Fruit fly (Drosophila melanogaster) whole organism, embryonic: ENCODE measurements around the gene Inx7.

Source experiments
- Aef1 ChIP-seq: fragments of 200-800 bp; sonication (Bioruptor generic); IDR thresholded peaks from 3 replicates; pipeline ENCODE4 v1.3.6; 2022; ENCODE audit warnings: missing biosample characterization, missing genetic modification characterization
- Bgb ChIP-seq: fragments of 200-800 bp; sonication (Bioruptor generic); IDR thresholded peaks from 2 replicates; pipeline ENCODE4 v1.3.6; 2022; ENCODE audit warnings: missing biosample characterization, missing genetic modification characterization; ENCODE audit not compliant: partially characterized antibody
- CG10274 ChIP-seq: fragments of 200-800 bp; sonication (Bioruptor generic); optimal IDR thresholded peaks from 3 replicates; lab custom pipeline; 2017; ENCODE audit warnings: missing biosample characterization, mild to moderate bottlenecking, missing genetic modification characterization
- CG11696 ChIP-seq: fragments of 200-800 bp; sonication (Bioruptor generic); IDR thresholded peaks from 2 replicates; pipeline ENCODE4 v1.3.6; 2022; ENCODE audit warnings: missing biosample characterization, missing genetic modification characterization
- CG1233 ChIP-seq: fragments of 200-800 bp; sonication (Bioruptor generic); optimal IDR thresholded peaks from 4 replicates; lab custom pipeline; 2018; ENCODE audit warnings: missing biosample characterization, mild to moderate bottlenecking, missing genetic modification characterization
- CG12942 ChIP-seq: fragments of 200-800 bp; sonication (Bioruptor generic); optimal IDR thresholded peaks from 3 replicates; lab custom pipeline; 2016; ENCODE audit warnings: missing biosample characterization, missing genetic modification characterization
- CG13624 ChIP-seq: fragments of 200-800 bp; sonication (Bioruptor generic); optimal IDR thresholded peaks from 2 replicates; lab custom pipeline; 2016; ENCODE audit warnings: missing biosample characterization, missing genetic modification characterization
- CG1529 ChIP-seq: fragments of 200-800 bp; sonication (Bioruptor generic); optimal IDR thresholded peaks from 3 replicates; lab custom pipeline; 2018; ENCODE audit warnings: missing biosample characterization, missing genetic modification characterization
- CG17359 ChIP-seq: fragments of 200-800 bp; sonication (Bioruptor generic); optimal IDR thresholded peaks from 3 replicates; lab custom pipeline; 2018; ENCODE audit warnings: missing biosample characterization, mild to moderate bottlenecking, missing genetic modification characterization, moderate library complexity
- CG17385 ChIP-seq: fragments of 200-800 bp; sonication (Bioruptor generic); optimal IDR thresholded peaks from 3 replicates; lab custom pipeline; 2018; ENCODE audit warnings: missing biosample characterization, mild to moderate bottlenecking, missing genetic modification characterization
- CG18764 ChIP-seq: fragments of 200-800 bp; sonication (Bioruptor generic); optimal IDR thresholded peaks from 3 replicates; lab custom pipeline; 2016; ENCODE audit warnings: missing biosample characterization, missing genetic modification characterization
- CG30403 ChIP-seq: fragments of 200-800 bp; sonication (Bioruptor generic); optimal IDR thresholded peaks from 3 replicates; lab custom pipeline; 2016; ENCODE audit warnings: missing biosample characterization, missing genetic modification characterization
- CG33213 ChIP-seq: fragments of 200-800 bp; sonication (Bioruptor generic); optimal IDR thresholded peaks from 3 replicates; lab custom pipeline; 2016; ENCODE audit warnings: missing biosample characterization, missing genetic modification characterization
- CG3726 ChIP-seq: fragments of 200-800 bp; sonication (Bioruptor generic); IDR thresholded peaks from 3 replicates; pipeline ENCODE4, ENCODE4 v1.3.6; 2022; ENCODE audit warnings: missing biosample characterization, missing genetic modification characterization
- CG3838 ChIP-seq: fragments of 200-800 bp; sonication (Bioruptor generic); optimal IDR thresholded peaks from 3 replicates; lab custom pipeline; 2016; ENCODE audit warnings: missing biosample characterization, missing genetic modification characterization
- CG5180 ChIP-seq: fragments of 200-800 bp; sonication (Bioruptor generic); optimal IDR thresholded peaks from 3 replicates; lab custom pipeline; 2017; ENCODE audit warnings: missing biosample characterization, missing genetic modification characterization, mild to moderate bottlenecking, moderate library complexity, missing genetic modification reagents
- CG7839 ChIP-seq: fragments of 200-800 bp; sonication (Bioruptor generic); optimal IDR thresholded peaks from 3 replicates; lab custom pipeline; 2018; ENCODE audit warnings: missing biosample characterization, mild to moderate bottlenecking, missing genetic modification characterization, moderate library complexity
- CG7963 ChIP-seq: fragments of 200-800 bp; sonication (Bioruptor generic); IDR thresholded peaks from 3 replicates; pipeline ENCODE4 v1.3.6; 2022; ENCODE audit warnings: missing biosample characterization, missing genetic modification characterization; ENCODE audit not compliant: partially characterized antibody
- Camta ChIP-seq: fragments of 200-800 bp; sonication (Bioruptor generic); optimal IDR thresholded peaks from 2 replicates; lab custom pipeline; 2016; ENCODE audit warnings: missing biosample characterization, missing genetic modification characterization
- D ChIP-seq, 2 experiments: fragments of 200-800 bp in 1 of 2; fragments of >200 bp in 1 of 2; sonication (Bioruptor generic) in 1 of 2; optimal IDR thresholded peaks; 2 replicates in 1 of 2; 3 replicates in 1 of 2; lab custom pipeline; 2017; ENCODE audit warnings: mild to moderate bottlenecking in 1 of 2, missing biosample characterization in 1 of 2, missing genetic modification characterization in 1 of 2, missing genetic modification reagents in 1 of 2
- Doc2 ChIP-seq: fragments of 200-800 bp; sonication (Bioruptor generic); IDR thresholded peaks from 2 replicates; pipeline ENCODE4 v1.3.6; 2022; ENCODE audit warnings: missing biosample characterization, missing genetic modification characterization
- Ets65A ChIP-seq: fragments of 200-800 bp; sonication (Bioruptor generic); peaks from one replicate; lab custom pipeline; 2016; ENCODE audit warnings: missing biosample characterization, missing genetic modification characterization
- Gug ChIP-seq: fragments of 200-800 bp; sonication (Bioruptor generic); IDR thresholded peaks from 4 replicates; pipeline ENCODE4 v1.3.6; 2022; ENCODE audit warnings: missing biosample characterization, missing genetic modification characterization
- Hr39 ChIP-seq: fragments of >200 bp; optimal IDR thresholded peaks from 2 replicates; lab custom pipeline; 2017
- Hsf ChIP-seq: fragments of 200-800 bp; sonication (Bioruptor generic); optimal IDR thresholded peaks from 3 replicates; lab custom pipeline; 2016; ENCODE audit warnings: missing biosample characterization, missing genetic modification characterization
- Max ChIP-seq: fragments of 200-800 bp; sonication (Bioruptor generic); optimal IDR thresholded peaks from 2 replicates; lab custom pipeline; 2016; ENCODE audit warnings: missing biosample characterization, mild to moderate bottlenecking, missing genetic modification characterization
- NC2β ChIP-seq: fragments of 200-800 bp; sonication (Bioruptor generic); optimal IDR thresholded peaks from 2 replicates; lab custom pipeline; 2016; ENCODE audit warnings: missing biosample characterization, missing genetic modification characterization
- Neu2 ChIP-seq: fragments of 200-800 bp; sonication (Bioruptor generic); optimal IDR thresholded peaks from 3 replicates; lab custom pipeline; 2016; ENCODE audit warnings: missing biosample characterization, missing genetic modification characterization, borderline replicate concordance
- Pdp1 ChIP-seq, 2 experiments: fragments of 200-800 bp; sonication (Bioruptor generic); optimal IDR thresholded peaks; 3 replicates each; lab custom pipeline; 2016; ENCODE audit warnings: missing biosample characterization in 2 of 2, missing genetic modification characterization in 2 of 2, mild to moderate bottlenecking in 1 of 2, moderate library complexity in 1 of 2
- Rfx ChIP-seq: fragments of 200-800 bp; sonication (Bioruptor generic); IDR thresholded peaks from 2 replicates; pipeline ENCODE4 v1.3.6; 2022; ENCODE audit warnings: missing biosample characterization, missing genetic modification characterization
- Taf1 ChIP-seq: fragments of 200-800 bp; sonication (Bioruptor generic); IDR thresholded peaks from 2 replicates; pipeline ENCODE4 v1.3.6; 2022; ENCODE audit warnings: missing biosample characterization, missing genetic modification characterization
- Trl ChIP-seq, 3 experiments: fragments of >200 bp in 2 of 3; fragments of 200-800 bp in 1 of 3; sonication (Bioruptor generic) in 1 of 3; optimal IDR thresholded peaks; 2 replicates in 1 of 3; 3 replicates in 2 of 3; lab custom pipeline; 2016 to 2017; ENCODE audit warnings: missing biosample characterization in 1 of 3, missing genetic modification characterization in 1 of 3
- ac ChIP-seq: fragments of 200-800 bp; sonication (Bioruptor generic); optimal IDR thresholded peaks from 3 replicates; lab custom pipeline; 2017; ENCODE audit warnings: missing biosample characterization, mild to moderate bottlenecking, missing genetic modification characterization
- bsh ChIP-seq, 2 experiments: fragments of 200-800 bp; sonication (Bioruptor generic); optimal IDR thresholded peaks; 2 replicates each; lab custom pipeline; 2017 to 2018; ENCODE audit warnings: mild to moderate bottlenecking in 2 of 2, missing biosample characterization in 2 of 2, missing genetic modification characterization in 2 of 2, moderate library complexity in 1 of 2
- chif ChIP-seq, 2 experiments: fragments of 200-800 bp; sonication (Bioruptor generic); optimal IDR thresholded peaks; 3 replicates each; lab custom pipeline; 2016; ENCODE audit warnings: missing biosample characterization in 2 of 2, missing genetic modification characterization in 2 of 2
- crp ChIP-seq, 2 experiments: fragments of 200-800 bp; sonication (Bioruptor generic); optimal IDR thresholded peaks; 2 replicates in 1 of 2; 3 replicates in 1 of 2; lab custom pipeline; 2017; ENCODE audit warnings: missing biosample characterization in 2 of 2, missing genetic modification characterization in 2 of 2, mild to moderate bottlenecking in 1 of 2, moderate library complexity in 1 of 2
- dimm ChIP-seq: fragments of 200-800 bp; sonication (Bioruptor generic); IDR thresholded peaks from 2 replicates; pipeline ENCODE4 v1.3.6; 2022; ENCODE audit warnings: missing biosample characterization, missing genetic modification characterization
- fd64A ChIP-seq: fragments of 200-800 bp; sonication (Bioruptor generic); optimal IDR thresholded peaks from 3 replicates; lab custom pipeline; 2018; ENCODE audit warnings: missing biosample characterization, mild to moderate bottlenecking, missing genetic modification characterization
- fd96Cb ChIP-seq: fragments of 200-800 bp; sonication (Bioruptor generic); optimal IDR thresholded peaks from 2 replicates; lab custom pipeline; 2018; ENCODE audit warnings: missing biosample characterization, mild to moderate bottlenecking, missing genetic modification characterization, moderate library complexity
- grn ChIP-seq: fragments of 200-800 bp; sonication (Bioruptor generic); optimal IDR thresholded peaks from 3 replicates; lab custom pipeline; 2017; ENCODE audit warnings: missing biosample characterization, missing genetic modification characterization
- gro ChIP-seq: fragments of 200-800 bp; sonication (Bioruptor generic); optimal IDR thresholded peaks from 2 replicates; lab custom pipeline; 2016; ENCODE audit warnings: missing biosample characterization, missing genetic modification characterization
- jigr1 ChIP-seq: fragments of 200-800 bp; sonication (Bioruptor generic); IDR thresholded peaks from 3 replicates; pipeline ENCODE4 v1.3.6; 2022; ENCODE audit warnings: missing biosample characterization, missing genetic modification characterization
- jumu ChIP-seq: fragments of 200-800 bp; sonication (Bioruptor generic); optimal IDR thresholded peaks from 3 replicates; lab custom pipeline; 2016; ENCODE audit warnings: missing biosample characterization, missing genetic modification characterization
- nerfin-1 ChIP-seq: fragments of 200-800 bp; sonication (Bioruptor generic); optimal IDR thresholded peaks from 3 replicates; lab custom pipeline; 2019; ENCODE audit warnings: missing biosample characterization, mild to moderate bottlenecking, missing genetic modification characterization, moderate library complexity
- org-1 ChIP-seq: fragments of 200-800 bp; sonication (Bioruptor generic); optimal IDR thresholded peaks from 2 replicates; lab custom pipeline; 2017; ENCODE audit warnings: missing biosample characterization, missing genetic modification characterization
- psq ChIP-seq: fragments of 200-800 bp; sonication (Bioruptor generic); optimal IDR thresholded peaks from 2 replicates; lab custom pipeline; 2017; ENCODE audit warnings: missing biosample characterization, missing genetic modification characterization
- ranshi ChIP-seq: fragments of 200-800 bp; sonication (Bioruptor generic); IDR thresholded peaks from 2 replicates; pipeline ENCODE4 v1.3.6; 2022; ENCODE audit warnings: missing biosample characterization, missing genetic modification characterization
- sna ChIP-seq: fragments of 200-800 bp; sonication (Bioruptor generic); IDR thresholded peaks from 2 replicates; pipeline ENCODE4 v1.3.6; 2022; ENCODE audit warnings: missing biosample characterization, missing genetic modification characterization; ENCODE audit not compliant: partially characterized antibody
- tll ChIP-seq, 2 experiments: fragments of 200-800 bp in 1 of 2; fragments of >200 bp in 1 of 2; sonication (Bioruptor generic) in 1 of 2; optimal IDR thresholded peaks; 2 replicates each; lab custom pipeline; 2017 to 2019; ENCODE audit warnings: missing biosample characterization in 2 of 2, missing genetic modification characterization in 2 of 2, mild to moderate bottlenecking in 1 of 2, moderate library complexity in 1 of 2

Gene Inx7

DNA sequence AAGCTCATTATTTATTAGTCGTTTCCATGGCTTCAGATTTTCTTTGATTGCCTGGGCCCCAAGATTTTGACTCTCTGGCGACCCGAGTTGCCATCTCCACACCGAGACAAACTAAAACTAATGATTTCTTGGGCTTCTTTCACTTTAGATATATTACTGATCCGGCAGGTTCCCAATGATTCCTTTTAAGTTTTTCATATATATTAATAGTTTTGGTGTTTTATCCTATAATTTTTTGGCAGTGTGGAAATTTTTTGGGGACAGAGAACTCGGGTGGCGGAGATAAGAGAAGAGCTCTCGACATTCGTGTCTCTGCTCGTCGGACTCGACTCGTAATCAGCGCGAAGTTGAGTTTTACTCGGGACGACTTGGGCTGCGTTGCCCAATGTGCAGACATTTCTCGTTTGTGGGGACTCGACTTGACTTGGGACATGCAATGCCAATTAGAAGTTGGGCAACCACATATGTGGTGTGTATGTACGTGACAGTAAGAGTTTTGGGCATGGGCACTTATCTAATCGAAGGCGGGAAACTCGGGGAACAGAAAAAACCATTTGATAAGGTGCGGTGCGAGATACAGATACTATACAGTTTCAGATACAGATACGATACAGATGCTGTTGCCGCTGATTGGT, 7.8 kb upstream of the Inx7 start:
- TF ChIP-seq Camta (no peak), CG13624 (GFP tag; lab: Kevin White, UChicago) (peak; percentile 6), CG12942 (GFP tag; lab: Kevin White, UChicago) (no peak), CG30403 (GFP tag; lab: Kevin White, UChicago) (peak; percentile 53), org-1 (GFP tag; lab: Kevin White, UChicago) (peak; percentile 39), CG7963 (GFP tag; lab: Robert Waterston, UW) (no peak), Aef1 (GFP tag; lab: Robert Waterston, UW) (peak; percentile 49; the same call in 2 of the 3 replicates), gro (GFP tag; lab: Kevin White, UChicago) (no peak), Rfx (GFP tag; lab: Robert Waterston, UW) (peak; percentile 81), grn (GFP tag; lab: Kevin White, UChicago) (peak; percentile 57), Bgb (GFP tag; lab: Robert Waterston, UW) (no peak), jumu (GFP tag; lab: Kevin White, UChicago) (no peak), Hsf (GFP tag; lab: Kevin White, UChicago) (peak; percentile 21), Hr39 (lab: Kevin White, UChicago) (no peak), jigr1 (GFP tag; lab: Robert Waterston, UW) (no peak), CG18764 (no peak), NC2β (GFP tag; lab: Kevin White, UChicago) (no peak), Pdp1 (GFP tag; optimal IDR thresholded peaks at IDR 0.05; lab: Kevin White, UChicago) (peak in 1 of 2 experiments; percentile 63), nerfin-1 (tag; lab: Kevin White, UChicago) (no peak), CG17359 (tag; lab: Kevin White, UChicago) (peak; percentile 60), CG5180 (peak; percentile 37), CG17385 (peak; percentile 50), sna (GFP tag; lab: Robert Waterston, UW) (no peak), psq (GFP tag; lab: Kevin White, UChicago) (no peak), Doc2 (GFP tag; lab: Robert Waterston, UW) (no peak), Max (GFP tag; lab: Kevin White, UChicago) (peak; percentile 33), CG7839 (peak; percentile 70), fd96Cb (tag; lab: Kevin White, UChicago) (peak; percentile 40), dimm (GFP tag; lab: Robert Waterston, UW) (no peak), bsh (GFP tag; optimal IDR thresholded peaks at IDR 0.05; lab: Kevin White, UChicago) (peak in 1 of 2 experiments; percentile 53), CG1529 (GFP tag; lab: Kevin White, UChicago) (peak; percentile 34), CG3838 (GFP tag; lab: Kevin White, UChicago) (no peak), Taf1 (GFP tag; lab: Robert Waterston, UW) (no peak), CG33213 (GFP tag; lab: Kevin White, UChicago) (no peak), ranshi (GFP tag; lab: Robert Waterston, UW) (peak; percentile 63), Ets65A (GFP tag; lab: Kevin White, UChicago) (peak; percentile 7), Neu2 (GFP tag; lab: Kevin White, UChicago) (no peak), CG11696 (GFP tag; lab: Robert Waterston, UW) (no peak), ac (GFP tag; lab: Kevin White, UChicago) (no peak), CG1233 (GFP tag; lab: Kevin White, UChicago) (no peak), tll (GFP tag; optimal IDR thresholded peaks at IDR 0.05; lab: Kevin White, UChicago) (no peak), CG10274 (GFP tag; lab: Kevin White, UChicago) (no peak), Gug (0 out of 4 replicates have a peak, but pooled peaks have one; percentile 1), D (optimal IDR thresholded peaks at IDR 0.05; lab: Kevin White, UChicago) (no peak), D (GFP tag; optimal IDR thresholded peaks at IDR 0.05; lab: Kevin White, UChicago) (peak; percentile 49), chif (GFP tag; optimal IDR thresholded peaks at IDR 0.05; lab: Kevin White, UChicago) (no peak), fd64A (GFP tag; lab: Kevin White, UChicago) (no peak), CG3726 (GFP tag; lab: Robert Waterston, UW) (no peak), Trl (optimal IDR thresholded peaks at IDR 0.05; lab: Kevin White, UChicago) (no peak), Trl (GFP tag; optimal IDR thresholded peaks at IDR 0.05; lab: Kevin White, UChicago) (no peak), crp (GFP tag; optimal IDR thresholded peaks at IDR 0.05; lab: Kevin White, UChicago) (no peak)
